Fruit fly (Drosophila melanogaster): ENCODE data around the gene Vti1b.

dm6 chr3R:18395694-18396093 is 1.1 kb upstream of the Vti1b start:
- TF ChIP-seq CG8478 (optimal IDR thresholded peaks at IDR 0.05) = no peak
- TF ChIP-seq CTCF (optimal IDR thresholded peaks at IDR 0.05) = no peak

Measured in S2 (cell line).